Worm (Caenorhabditis elegans): Measurements from ENCODE around the gene Y77E11A.16.

DNA sequence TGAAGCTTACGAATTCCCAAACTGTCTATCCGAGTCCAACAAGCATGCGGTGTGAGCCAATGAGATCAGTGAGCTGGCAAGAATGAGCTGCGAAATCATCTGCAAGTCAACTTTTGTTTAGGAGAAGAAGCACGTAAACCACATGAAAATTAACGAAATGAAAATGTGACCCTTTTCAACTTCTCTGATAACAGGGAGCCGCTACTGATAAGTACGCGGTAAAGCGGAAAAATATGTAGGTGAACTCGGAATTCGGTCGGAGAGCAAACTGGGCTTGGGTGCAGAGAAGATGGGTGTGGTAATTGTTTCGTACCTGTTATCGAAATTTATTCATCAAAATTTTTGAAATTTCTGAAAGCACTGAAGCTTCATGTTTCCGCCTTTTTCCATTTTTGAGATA, 31.3 kb downstream of the Y77E11A.16 start, which contains the start of gene clec-172:
- TF ChIP-seq T22C8.4 (GFP tag; IDR thresholded peaks at IDR 0.05) (no peak), ref-1 (GFP tag; conservative IDR thresholded peaks at IDR 0.05) (no peak), flt-1 (GFP tag; IDR thresholded peaks at IDR 0.05) (no peak), cog-1 (tag; optimal IDR thresholded peaks at IDR 0.05) (no peak), med-1 (GFP tag; optimal IDR thresholded peaks at IDR 0.05; ENCODE audit: insufficient read depth) (no peak), ztf-23 (GFP tag; IDR thresholded peaks at IDR 0.05) (no peak), ztf-29 (GFP tag; IDR thresholded peaks at IDR 0.05) (no peak), klf-2 (GFP tag; conservative IDR thresholded peaks at IDR 0.05) (no peak), tab-1 (GFP tag; IDR thresholded peaks at IDR 0.05) (no peak)

All from whole organism, midembryonic.